Worm (Caenorhabditis elegans) whole organism, L4 larva: Measurements from ENCODE around the gene F20D1.3.

ENCODE experiments used
- D1046.2 ChIP-seq: fragments of 200-800 bp; sonication (Bioruptor generic); IDR thresholded peaks from 2 replicates; pipeline ENCODE4 v1.3.6; 2022; ENCODE audit warnings: missing genetic modification characterization, missing compliant biosample characterization
- F37D6.2 ChIP-seq: sonication (generic microtip); optimal IDR thresholded peaks from 2 replicates; lab custom pipeline; 2016; ENCODE audit warnings: mild to moderate bottlenecking, missing genetic modification characterization, missing compliant biosample characterization
- R02D3.7 ChIP-seq: fragments of 150-350 bp; sonication (generic microtip); optimal IDR thresholded peaks from 3 replicates; lab custom pipeline; 2014; ENCODE audit warnings: missing biosample characterization, missing genetic modification characterization
- T20F7.1 ChIP-seq: fragments of 200-800 bp; sonication (Bioruptor generic); optimal IDR thresholded peaks from 2 replicates; lab custom pipeline; 2018; ENCODE audit warnings: mild to moderate bottlenecking, missing genetic modification characterization, missing compliant biosample characterization
- Y105C5A.15 ChIP-seq: fragments of 200-800 bp; sonication (Bioruptor generic); IDR thresholded peaks from 2 replicates; pipeline ENCODE4 v1.3.6; 2022; ENCODE audit warnings: missing genetic modification characterization, missing compliant biosample characterization
- Y48G9A.11 ChIP-seq: fragments of 200-800 bp; sonication (Bioruptor generic); IDR thresholded peaks from 2 replicates; pipeline ENCODE4 v1.3.6; 2022; ENCODE audit warnings: missing genetic modification reagents, missing genetic modification characterization, missing compliant biosample characterization
- Y5F2A.4 ChIP-seq: fragments of 200-800 bp; sonication (Bioruptor generic); optimal IDR thresholded peaks from 2 replicates; lab custom pipeline; 2018; ENCODE audit warnings: mild to moderate bottlenecking, missing genetic modification characterization, missing compliant biosample characterization
- Y75B8A.6 ChIP-seq: fragments of 200-800 bp; sonication (Bioruptor generic); IDR thresholded peaks from 2 replicates; pipeline ENCODE4 v1.3.6; 2022; ENCODE audit warnings: missing genetic modification reagents, missing genetic modification characterization, missing compliant biosample characterization
- ZK337.2 ChIP-seq: fragments of 200-800 bp; sonication (Bioruptor generic); IDR thresholded peaks from 2 replicates; pipeline ENCODE4 v1.3.6; 2022; ENCODE audit warnings: missing genetic modification reagents, missing genetic modification characterization, missing compliant biosample characterization
- arid-1 ChIP-seq: fragments of 200-800 bp; sonication (Bioruptor generic); conservative IDR thresholded peaks from 2 replicates; pipeline ENCODE4 v1.3.6; 2022; ENCODE audit warnings: missing genetic modification reagents, missing genetic modification characterization, missing compliant biosample characterization
- ceh-20 ChIP-seq: fragments of 200-800 bp; sonication (Bioruptor generic); IDR thresholded peaks from 2 replicates; pipeline ENCODE4 v1.3.6; 2022; ENCODE audit warnings: missing genetic modification reagents, missing genetic modification characterization, missing compliant biosample characterization
- ceh-32 ChIP-seq: sonication (generic microtip); optimal IDR thresholded peaks from 2 replicates; lab custom pipeline; 2016; ENCODE audit warnings: mild to moderate bottlenecking, missing genetic modification characterization, missing compliant biosample characterization; ENCODE audit not compliant: poor library complexity
- daf-8 ChIP-seq: fragments of 200-800 bp; sonication (Bioruptor generic); IDR thresholded peaks from 2 replicates; pipeline ENCODE4 v1.3.6; 2022; ENCODE audit warnings: missing genetic modification characterization, missing compliant biosample characterization
- dmd-6 ChIP-seq: fragments of 200-800 bp; sonication (Bioruptor generic); IDR thresholded peaks from 2 replicates; pipeline ENCODE4 v1.3.6; 2022; ENCODE audit warnings: missing genetic modification reagents, missing genetic modification characterization, missing compliant biosample characterization
- dve-1 ChIP-seq: sonication (generic microtip); optimal IDR thresholded peaks from 2 replicates; lab custom pipeline; 2017; ENCODE audit warnings: antibody characterized with exemption, mild to moderate bottlenecking, missing genetic modification characterization, missing compliant biosample characterization; ENCODE audit not compliant: insufficient read depth
- fkh-10 ChIP-seq: fragments of 150-350 bp; optimal IDR thresholded peaks from 2 replicates; lab custom pipeline; 2014; ENCODE audit warnings: missing biosample characterization, missing genetic modification reagents, missing genetic modification characterization
- hlh-11 ChIP-seq: fragments of 200-800 bp; sonication (Bioruptor generic); optimal IDR thresholded peaks from 2 replicates; lab custom pipeline; 2018; ENCODE audit warnings: mild to moderate bottlenecking, missing genetic modification characterization, missing compliant biosample characterization
- lim-7 ChIP-seq: fragments of 200-800 bp; sonication (Bioruptor generic); IDR thresholded peaks from 2 replicates; pipeline ENCODE4 v1.3.6; 2022; ENCODE audit warnings: missing genetic modification characterization, missing compliant biosample characterization
- lin-1 ChIP-seq: fragments of 200-800 bp; sonication (Bioruptor generic); IDR thresholded peaks from 2 replicates; pipeline ENCODE4 v1.3.6; 2022; ENCODE audit warnings: missing genetic modification reagents, missing genetic modification characterization, missing compliant biosample characterization
- lin-15B ChIP-seq: fragments of 150-350 bp; sonication (generic microtip); optimal IDR thresholded peaks from 3 replicates; lab custom pipeline; 2014; ENCODE audit warnings: missing biosample characterization, missing genetic modification characterization
- madf-5 ChIP-seq, 2 experiments: fragments of 200-800 bp; sonication (Bioruptor generic); IDR thresholded peaks; 2 replicates each; pipeline ENCODE4 v1.3.6; 2022; ENCODE audit warnings: missing compliant biosample characterization in 2 of 2, missing genetic modification characterization in 2 of 2
- mdl-1 ChIP-seq, 2 experiments: fragments of 150-350 bp in 1 of 2; sonication (generic microtip) in 1 of 2; optimal IDR thresholded peaks; 2 replicates each; lab custom pipeline; 2014 to 2017; ENCODE audit warnings: missing biosample characterization in 2 of 2, missing genetic modification characterization in 2 of 2
- mes-2 ChIP-seq: sonication (generic microtip); optimal IDR thresholded peaks from 2 replicates; lab custom pipeline; 2016; ENCODE audit warnings: missing genotype, mild to moderate bottlenecking, missing genetic modification characterization, missing compliant biosample characterization; ENCODE audit not compliant: poor library complexity, severe bottlenecking
- mxl-2 ChIP-seq: fragments of 200-800 bp; sonication (Bioruptor generic); conservative IDR thresholded peaks from 2 replicates; pipeline ENCODE4 v1.3.6; 2022; ENCODE audit warnings: missing genetic modification reagents, missing genetic modification characterization, missing compliant biosample characterization
- nhr-237 ChIP-seq: sonication (generic microtip); optimal IDR thresholded peaks from 2 replicates; lab custom pipeline; 2017; ENCODE audit warnings: missing biosample characterization, missing genetic modification characterization
- nhr-25 ChIP-seq: sonication (generic microtip); optimal IDR thresholded peaks from 2 replicates; lab custom pipeline; 2017; ENCODE audit warnings: missing genetic modification characterization, mild to moderate bottlenecking, missing compliant biosample characterization, antibody characterized with exemption, moderate library complexity, borderline replicate concordance; ENCODE audit not compliant: insufficient read depth
- nhr-48 ChIP-seq: sonication (generic microtip); optimal IDR thresholded peaks from 2 replicates; lab custom pipeline; 2016; ENCODE audit warnings: mild to moderate bottlenecking, missing genetic modification characterization, missing compliant biosample characterization
- nhr-6 ChIP-seq: fragments of 150-350 bp; optimal IDR thresholded peaks from 2 replicates; lab custom pipeline; 2014; ENCODE audit warnings: missing biosample characterization, missing genetic modification characterization
- nhr-76 ChIP-seq: fragments of 150-350 bp; optimal IDR thresholded peaks from 2 replicates; lab custom pipeline; 2014; ENCODE audit warnings: missing biosample characterization, missing genetic modification characterization
- pqm-1 ChIP-seq: sonication (generic microtip); optimal IDR thresholded peaks from 2 replicates; lab custom pipeline; 2017; ENCODE audit warnings: missing biosample characterization, missing genetic modification characterization
- spr-3 ChIP-seq: fragments of 200-800 bp; sonication (Bioruptor generic); optimal IDR thresholded peaks from 2 replicates; lab custom pipeline; 2018; ENCODE audit warnings: mild to moderate bottlenecking, missing genetic modification characterization, missing compliant biosample characterization
- tag-97 ChIP-seq: fragments of 200-800 bp; sonication (Bioruptor generic); IDR thresholded peaks from 2 replicates; pipeline ENCODE4 v1.3.6; 2022; ENCODE audit warnings: missing genetic modification characterization, missing compliant biosample characterization
- unc-130 ChIP-seq: sonication (generic microtip); optimal IDR thresholded peaks from 2 replicates; lab custom pipeline; 2016; ENCODE audit warnings: missing genetic modification reagents, missing genetic modification characterization, missing compliant biosample characterization

Gene F20D1.3

DNA sequence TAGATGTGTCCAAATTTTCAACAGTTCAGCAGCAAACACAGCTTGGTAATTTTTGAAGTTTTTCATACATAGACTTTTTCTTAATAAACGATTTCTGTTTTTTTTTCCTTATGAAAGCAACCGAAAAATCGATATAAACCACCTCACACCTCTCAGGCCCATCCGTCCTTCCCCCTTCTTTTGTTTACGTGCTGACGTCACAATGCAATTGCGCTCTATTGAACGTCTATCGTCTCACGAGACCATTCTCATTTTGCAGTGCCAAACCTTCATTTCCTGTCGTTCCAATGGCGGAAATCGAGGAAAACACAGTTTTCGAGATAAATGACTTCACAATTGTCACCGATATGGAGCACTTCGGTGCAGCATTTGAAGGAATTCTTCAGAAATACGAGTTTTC is 7.4 kb downstream of the F20D1.3 start, which contains the start of gene rbg-1 (continued):
- TF ChIP-seq nhr-6 (tag; lab: Kevin White, UChicago) (peak; percentile 88), ceh-32 (tag; lab: Kevin White, UChicago) (no peak), nhr-76 (tag; lab: Kevin White, UChicago) (no peak), ceh-20 (GFP tag; lab: Robert Waterston, UW) (0 out of 2 replicates have a peak, but pooled peaks have one; percentile 21), mes-2 (tag; lab: Kevin White, UChicago) (peak; percentile 85), Y75B8A.6 (GFP tag; lab: Robert Waterston, UW) (no peak), tag-97 (GFP tag; lab: Robert Waterston, UW) (no peak), dve-1 (tag; lab: Kevin White, UChicago) (peak; percentile 76), lin-15B (tag; lab: Kevin White, UChicago) (no peak), Y48G9A.11 (GFP tag; lab: Robert Waterston, UW) (no peak), ZK337.2 (GFP tag; lab: Robert Waterston, UW) (no peak), T20F7.1 (GFP tag; lab: Kevin White, UChicago) (no peak), lim-7 (no peak), dmd-6 (GFP tag; lab: Robert Waterston, UW) (peak; percentile 66), nhr-237 (tag; lab: Kevin White, UChicago) (no peak)

DNA sequence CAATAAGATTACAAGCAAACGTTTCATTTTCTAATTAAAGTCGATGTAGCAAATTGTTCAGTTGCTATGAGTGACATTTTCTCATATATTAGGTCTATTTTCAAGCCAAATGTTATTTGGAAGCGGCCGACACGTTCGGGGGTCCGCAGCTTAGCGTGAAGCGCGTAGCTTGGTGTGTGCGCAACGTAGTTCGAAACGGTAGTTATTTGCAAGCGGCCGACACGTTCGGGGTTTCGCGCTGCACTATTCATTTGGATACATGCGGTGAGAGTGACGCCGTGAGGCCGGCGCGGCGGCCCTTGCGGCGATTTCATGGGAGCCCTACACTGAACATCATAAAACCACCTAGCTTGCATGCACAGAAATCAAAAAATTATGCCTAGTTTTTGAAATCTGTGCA is 12.2 kb downstream of the F20D1.3 start:
- TF ChIP-seq hlh-11 (tag; lab: Kevin White, UChicago): no peak

ce11 chrX:14991280-14991679 is 15.4 kb downstream of the F20D1.3 start, which contains the start of gene iglr-1:
Gene iglr-1 (minus strand): TSS chrX:14991380.
- TF ChIP-seq R02D3.7 (tag; lab: Kevin White, UChicago) (no peak), nhr-6 (tag; lab: Kevin White, UChicago) (no peak), Y48G9A.11 (GFP tag; lab: Robert Waterston, UW) (no peak), mdl-1 (tag; optimal IDR thresholded peaks at IDR 0.05; lab: Kevin White, UChicago) (no peak), tag-97 (GFP tag; lab: Robert Waterston, UW) (no peak), D1046.2 (GFP tag; lab: Robert Waterston, UW) (no peak), F37D6.2 (tag; lab: Kevin White, UChicago) (no peak), spr-3 (GFP tag; lab: Kevin White, UChicago) (no peak), arid-1 (GFP tag; lab: Robert Waterston, UW) (no peak), nhr-237 (tag; lab: Kevin White, UChicago) (no peak), dmd-6 (GFP tag; lab: Robert Waterston, UW) (no peak), daf-8 (GFP tag; lab: Robert Waterston, UW) (no peak), madf-5 (GFP tag; IDR thresholded peaks at IDR 0.05; lab: Robert Waterston, UW) (no peak), mxl-2 (no peak), nhr-25 (no peak), pqm-1 (no peak), nhr-48 (tag; lab: Kevin White, UChicago) (no peak), unc-130 (GFP tag; lab: Kevin White, UChicago) (no peak)

DNA sequence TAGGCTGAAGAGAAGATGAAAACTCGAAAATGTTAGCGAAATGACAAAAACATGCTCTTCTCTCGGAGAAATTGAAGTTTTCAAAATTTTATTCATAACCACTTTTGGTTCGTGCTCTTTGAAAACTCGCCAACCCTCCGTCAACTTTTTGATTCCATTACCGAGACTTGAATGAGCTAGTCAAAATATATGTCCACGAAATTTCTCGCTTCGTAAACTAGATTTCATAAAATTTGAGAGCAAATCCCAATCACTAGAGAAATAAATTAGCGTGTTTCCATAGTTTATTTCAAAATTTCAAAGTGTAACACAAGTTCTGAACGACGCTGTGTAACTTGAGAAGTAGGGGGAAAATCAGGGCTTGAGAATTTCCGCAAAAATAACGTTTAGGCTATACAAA is 17.8 kb downstream of the F20D1.3 start:
- no peak for TF ChIP-seq Y48G9A.11 (GFP tag; lab: Robert Waterston, UW)
- TF ChIP-seq fkh-10 (GFP tag; lab: Kevin White, UChicago): peak; percentile 6
- TF ChIP-seq tag-97 (GFP tag; lab: Robert Waterston, UW): no peak
- TF ChIP-seq T20F7.1 (GFP tag; lab: Kevin White, UChicago): no peak
- no peak for TF ChIP-seq ceh-20 (GFP tag; lab: Robert Waterston, UW)
- TF ChIP-seq Y105C5A.15 (GFP tag; lab: Robert Waterston, UW): no peak
- TF ChIP-seq Y5F2A.4 (GFP tag; lab: Kevin White, UChicago): no peak
- TF ChIP-seq lin-1 (GFP tag; lab: Robert Waterston, UW): no peak
